Worm (Caenorhabditis elegans) whole organism, L1 larva: ENCODE data around the gene pdhb-1.

Experiments used
- C34B4.2 ChIP-seq: sonication (generic microtip); optimal IDR thresholded peaks from 2 replicates; lab custom pipeline; 2017; ENCODE audit warnings: mild to moderate bottlenecking, missing genetic modification characterization, missing compliant biosample characterization
- fkh-10 ChIP-seq: sonication (generic microtip); optimal IDR thresholded peaks from 2 replicates; lab custom pipeline; 2017; ENCODE audit warnings: missing biosample characterization, missing genetic modification reagents, missing genetic modification characterization
- hpl-2 ChIP-seq: fragments of 150-350 bp; optimal IDR thresholded peaks from 2 replicates; lab custom pipeline; 2014; ENCODE audit warnings: missing biosample characterization, missing genetic modification reagents, missing genetic modification characterization
- nhr-71 ChIP-seq: sonication (generic microtip); optimal IDR thresholded peaks from 2 replicates; lab custom pipeline; 2016; ENCODE audit warnings: mild to moderate bottlenecking, missing genetic modification characterization, moderate library complexity, missing compliant biosample characterization
- nhr-77 ChIP-seq: fragments of 150-350 bp; optimal IDR thresholded peaks from 2 replicates; lab custom pipeline; 2014; ENCODE audit warnings: missing biosample characterization, missing genetic modification characterization
- pqm-1 ChIP-seq: sonication (generic microtip); optimal IDR thresholded peaks from 3 replicates; lab custom pipeline; 2017; ENCODE audit warnings: missing biosample characterization, missing genetic modification characterization
- rnt-1 ChIP-seq: sonication (generic microtip); optimal IDR thresholded peaks from 2 replicates; lab custom pipeline; 2016; ENCODE audit warnings: mild to moderate bottlenecking, missing genetic modification characterization, moderate library complexity, missing compliant biosample characterization
- zag-1 ChIP-seq: fragments of 150-350 bp; optimal IDR thresholded peaks from 2 replicates; lab custom pipeline; 2014; ENCODE audit warnings: missing biosample characterization, missing genetic modification characterization

- no peak for TF ChIP-seq rnt-1
- no peak for TF ChIP-seq C34B4.2
- TF ChIP-seq fkh-10 (GFP tag; lab: Kevin White, UChicago), result no peak
- TF ChIP-seq nhr-77, result no peak
- no peak for TF ChIP-seq hpl-2 (GFP tag; lab: Kevin White, UChicago)
- TF ChIP-seq pqm-1, result no peak
- TF ChIP-seq nhr-71 (tag; lab: Kevin White, UChicago), result no peak
- no peak for TF ChIP-seq zag-1 (tag; lab: Kevin White, UChicago)
Measured at ce11 chrIV:3436021-3436420, 36.5 kb downstream of the pdhb-1 start, which contains the start of gene srz-32.
